Worm (Caenorhabditis elegans): ENCODE results near the gene rps-2.
A peak's percentile ranks its signal among the peaks of the same experiment; 100 is the strongest.

The rps-2 gene

DNA sequence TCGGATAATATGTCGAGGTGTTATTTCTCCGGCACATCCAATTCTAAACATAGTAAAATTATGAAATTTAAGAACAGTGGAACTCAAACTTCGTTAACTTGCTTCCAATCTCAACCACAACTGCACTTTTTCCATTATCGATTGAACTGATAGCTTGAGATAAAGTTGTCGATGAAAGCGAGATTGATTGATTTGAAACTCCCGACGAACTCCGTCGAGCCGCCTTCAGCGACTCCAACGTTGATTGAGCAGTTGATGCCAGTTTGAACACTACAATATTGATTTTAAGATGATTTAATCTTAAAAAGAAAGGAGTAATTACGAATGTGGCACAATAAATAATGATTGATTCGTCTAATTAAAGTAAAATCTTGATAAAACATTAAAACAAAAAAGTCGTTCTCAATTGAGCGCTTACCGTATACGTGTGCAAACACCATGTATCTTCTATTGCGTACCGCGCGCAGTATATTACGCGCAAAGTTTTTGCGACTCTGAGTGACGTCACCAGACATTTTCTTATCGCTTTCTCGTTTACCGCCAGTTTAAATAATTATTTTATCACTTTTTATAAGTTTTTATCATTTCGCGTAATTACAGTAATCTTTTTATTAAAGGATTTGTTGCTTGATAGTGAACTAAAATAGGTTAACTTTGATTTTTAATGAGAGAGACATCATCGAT lies 23.8 kb downstream of the rps-2 start, which contains the start of gene arp-11:
arp-11 (minus strand) TSS at position 51 of the 684 bp plus-strand sequence.
- TF ChIP-seq tab-1 (GFP tag; IDR thresholded peaks at IDR 0.05) (no peak), T22C8.4 (GFP tag; IDR thresholded peaks at IDR 0.05) (no peak), klf-2 (GFP tag; conservative IDR thresholded peaks at IDR 0.05) (no peak), ref-1 (GFP tag; conservative IDR thresholded peaks at IDR 0.05) (no peak), cog-1 (tag; optimal IDR thresholded peaks at IDR 0.05) (peak; percentile 13)

DNA sequence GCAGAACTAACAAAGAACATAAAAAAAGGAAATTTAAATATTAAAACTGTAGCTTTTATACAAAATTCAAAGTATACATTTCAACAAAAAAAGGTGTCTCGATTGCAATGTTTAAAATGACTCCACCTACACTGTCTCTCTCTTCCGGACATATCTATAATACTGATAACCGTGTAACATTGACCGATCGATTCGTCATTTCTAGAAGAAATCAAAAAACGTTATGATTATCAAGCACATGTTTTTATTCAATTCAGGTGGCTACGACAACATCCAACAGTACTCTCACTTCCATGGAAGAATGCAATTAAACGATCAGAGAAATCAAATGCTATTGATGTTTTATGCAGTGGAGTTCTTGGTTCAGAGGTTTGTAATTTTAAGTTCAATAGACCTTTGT lies 27.7 kb downstream of the rps-2 start:
- TF ChIP-seq T22C8.4 (GFP tag; IDR thresholded peaks at IDR 0.05) (no peak), klf-2 (GFP tag; conservative IDR thresholded peaks at IDR 0.05) (no peak), tab-1 (GFP tag; IDR thresholded peaks at IDR 0.05) (no peak), med-1 (GFP tag; optimal IDR thresholded peaks at IDR 0.05; ENCODE audit: insufficient read depth) (no peak), ztf-23 (GFP tag; IDR thresholded peaks at IDR 0.05) (no peak), ref-1 (GFP tag; conservative IDR thresholded peaks at IDR 0.05) (no peak), ztf-29 (GFP tag; IDR thresholded peaks at IDR 0.05) (no peak), flt-1 (GFP tag; IDR thresholded peaks at IDR 0.05) (no peak), cog-1 (tag; optimal IDR thresholded peaks at IDR 0.05) (no peak)

DNA sequence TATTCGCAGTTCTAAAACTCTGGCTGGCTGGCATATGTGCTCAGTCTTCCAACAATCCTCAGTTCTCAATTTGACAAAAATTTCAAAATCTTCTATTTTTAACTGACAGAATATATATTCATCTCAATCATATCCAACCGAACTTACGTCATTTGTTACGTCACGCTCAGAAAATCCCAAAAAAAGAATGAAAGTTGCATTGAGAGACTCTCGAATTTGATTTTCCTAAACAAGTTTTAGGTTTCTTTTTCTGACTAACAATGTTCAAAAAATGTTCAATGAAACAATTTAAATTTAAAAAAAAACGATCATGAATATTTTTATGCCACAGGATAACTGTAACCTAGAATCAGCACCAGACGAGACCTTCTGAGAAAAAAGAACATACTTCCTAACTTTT lies 28.2 kb downstream of the rps-2 start:
- TF ChIP-seq flt-1 (GFP tag; IDR thresholded peaks at IDR 0.05) (no peak), ztf-29 (GFP tag; IDR thresholded peaks at IDR 0.05) (no peak), T22C8.4 (GFP tag; IDR thresholded peaks at IDR 0.05) (no peak), klf-2 (GFP tag; conservative IDR thresholded peaks at IDR 0.05) (no peak), ref-1 (GFP tag; conservative IDR thresholded peaks at IDR 0.05) (no peak), ztf-23 (GFP tag; IDR thresholded peaks at IDR 0.05) (no peak), tab-1 (GFP tag; IDR thresholded peaks at IDR 0.05) (no peak), med-1 (GFP tag; optimal IDR thresholded peaks at IDR 0.05; ENCODE audit: insufficient read depth) (no peak), cog-1 (tag; optimal IDR thresholded peaks at IDR 0.05) (no peak)

DNA sequence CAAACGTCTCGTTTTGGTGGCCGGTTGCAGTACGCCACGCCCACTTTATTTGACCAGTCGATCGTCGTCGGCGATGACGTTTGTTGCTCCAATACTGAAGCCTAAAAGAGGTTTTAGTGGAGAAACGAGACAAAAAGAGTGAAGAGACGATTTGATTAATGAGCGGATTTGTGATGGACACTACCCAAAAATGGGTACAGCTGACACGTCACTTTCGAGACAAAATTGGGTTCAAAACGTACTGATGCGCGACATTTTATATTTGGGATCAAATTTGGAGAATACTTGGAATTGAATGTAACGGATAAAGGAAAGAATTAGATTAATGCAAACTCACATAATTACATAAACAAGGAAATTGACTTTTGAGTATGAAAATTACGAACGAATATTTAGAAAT lies 28.7 kb downstream of the rps-2 start, which contains the start of gene ilys-4:
ilys-4 (minus strand) TSS at position 101 of the 400 bp plus-strand sequence.
- no peak for TF ChIP-seq tab-1 (GFP tag; IDR thresholded peaks at IDR 0.05)
- no peak for TF ChIP-seq klf-2 (GFP tag; conservative IDR thresholded peaks at IDR 0.05)
- TF ChIP-seq cog-1 (tag; optimal IDR thresholded peaks at IDR 0.05) = no peak
- TF ChIP-seq ref-1 (GFP tag; conservative IDR thresholded peaks at IDR 0.05) = no peak
- TF ChIP-seq med-1 (GFP tag; optimal IDR thresholded peaks at IDR 0.05; ENCODE audit: insufficient read depth) = no peak
- no peak for TF ChIP-seq flt-1 (GFP tag; IDR thresholded peaks at IDR 0.05)
- TF ChIP-seq T22C8.4 (GFP tag; IDR thresholded peaks at IDR 0.05) = no peak
- no peak for TF ChIP-seq ztf-29 (GFP tag; IDR thresholded peaks at IDR 0.05)
- no peak for TF ChIP-seq ztf-23 (GFP tag; IDR thresholded peaks at IDR 0.05)

DNA sequence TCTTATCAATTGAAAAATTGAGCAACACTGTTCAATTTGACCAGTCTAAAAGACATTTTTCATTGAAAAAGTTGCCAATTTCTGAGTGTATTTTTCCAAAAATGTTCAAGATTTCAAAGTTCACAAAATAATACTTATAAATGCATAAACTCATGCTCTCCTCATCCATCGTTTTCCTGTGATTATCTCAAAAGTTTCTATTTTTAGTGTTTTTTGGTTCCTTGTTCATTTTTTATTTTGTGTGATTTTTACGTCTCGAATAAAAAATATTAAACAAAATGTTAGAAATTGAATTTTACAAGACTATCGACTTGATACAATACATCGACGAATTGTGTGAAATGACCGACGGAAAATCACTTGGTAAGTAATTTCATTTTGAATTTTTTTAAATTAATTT lies 44.5 kb downstream of the rps-2 start, which contains the start of gene atic-1:
atic-1 (plus strand) TSS at position 301 of the 400 bp plus-strand sequence.
- TF ChIP-seq klf-2 (GFP tag; conservative IDR thresholded peaks at IDR 0.05) (no peak), ztf-23 (GFP tag; IDR thresholded peaks at IDR 0.05) (no peak), ztf-29 (GFP tag; IDR thresholded peaks at IDR 0.05) (no peak), cog-1 (tag; optimal IDR thresholded peaks at IDR 0.05) (no peak), ref-1 (GFP tag; conservative IDR thresholded peaks at IDR 0.05) (no peak), flt-1 (GFP tag; IDR thresholded peaks at IDR 0.05) (no peak), tab-1 (GFP tag; IDR thresholded peaks at IDR 0.05) (no peak), T22C8.4 (GFP tag; IDR thresholded peaks at IDR 0.05) (no peak), med-1 (GFP tag; optimal IDR thresholded peaks at IDR 0.05; ENCODE audit: insufficient read depth) (no peak)

DNA sequence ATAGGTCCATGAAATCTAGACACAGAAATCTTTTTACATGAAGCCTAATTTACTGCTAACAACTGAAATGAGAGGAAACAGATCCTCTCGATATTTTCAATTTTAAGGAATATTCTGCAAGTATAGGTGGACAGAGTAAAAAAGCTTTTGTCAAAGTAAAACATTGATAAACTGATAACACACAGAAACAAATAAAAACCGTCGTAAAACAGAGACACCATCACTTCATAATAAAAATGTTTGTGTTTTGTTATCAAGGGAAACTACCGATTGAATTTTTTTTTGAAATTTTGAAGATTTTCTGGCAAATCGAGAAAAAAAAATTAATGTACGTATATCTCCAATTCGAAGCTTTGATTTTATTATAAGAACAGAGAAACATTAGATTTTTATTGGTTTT lies 45.0 kb downstream of the rps-2 start:
- TF ChIP-seq ref-1 (GFP tag; conservative IDR thresholded peaks at IDR 0.05) (no peak), T22C8.4 (GFP tag; IDR thresholded peaks at IDR 0.05) (no peak), ztf-23 (GFP tag; IDR thresholded peaks at IDR 0.05) (no peak), klf-2 (GFP tag; conservative IDR thresholded peaks at IDR 0.05) (no peak), flt-1 (GFP tag; IDR thresholded peaks at IDR 0.05) (no peak), cog-1 (tag; optimal IDR thresholded peaks at IDR 0.05) (no peak), med-1 (GFP tag; optimal IDR thresholded peaks at IDR 0.05; ENCODE audit: insufficient read depth) (no peak), tab-1 (GFP tag; IDR thresholded peaks at IDR 0.05) (no peak), ztf-29 (GFP tag; IDR thresholded peaks at IDR 0.05) (no peak)

DNA sequence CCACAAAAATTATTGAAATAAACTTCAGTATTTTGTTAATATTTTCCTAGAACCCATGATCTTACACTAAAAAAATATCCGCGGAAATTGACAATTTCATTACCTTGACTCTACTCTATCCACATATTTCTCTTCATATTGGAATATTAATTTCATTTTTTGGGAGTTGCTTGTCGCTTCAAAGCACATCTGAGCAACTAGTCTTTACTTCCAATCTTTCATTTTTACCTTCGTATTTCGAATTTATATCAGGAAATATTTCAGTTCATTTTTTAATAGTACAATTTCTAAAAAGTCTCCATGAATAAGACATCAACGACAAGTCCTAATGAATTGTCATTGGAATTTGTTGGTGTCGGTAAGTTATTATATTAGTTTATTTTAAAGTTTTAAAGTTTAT lies 47.2 kb downstream of the rps-2 start, which contains the start of gene srt-73:
srt-73 (plus strand) TSS at position 301 of the 400 bp plus-strand sequence.
- TF ChIP-seq tab-1 (GFP tag; IDR thresholded peaks at IDR 0.05) (no peak), med-1 (GFP tag; optimal IDR thresholded peaks at IDR 0.05; ENCODE audit: insufficient read depth) (no peak), cog-1 (tag; optimal IDR thresholded peaks at IDR 0.05) (no peak), ztf-23 (GFP tag; IDR thresholded peaks at IDR 0.05) (no peak), flt-1 (GFP tag; IDR thresholded peaks at IDR 0.05) (no peak), ztf-29 (GFP tag; IDR thresholded peaks at IDR 0.05) (no peak), T22C8.4 (GFP tag; IDR thresholded peaks at IDR 0.05) (no peak), klf-2 (GFP tag; conservative IDR thresholded peaks at IDR 0.05) (no peak), ref-1 (GFP tag; conservative IDR thresholded peaks at IDR 0.05) (no peak)

DNA sequence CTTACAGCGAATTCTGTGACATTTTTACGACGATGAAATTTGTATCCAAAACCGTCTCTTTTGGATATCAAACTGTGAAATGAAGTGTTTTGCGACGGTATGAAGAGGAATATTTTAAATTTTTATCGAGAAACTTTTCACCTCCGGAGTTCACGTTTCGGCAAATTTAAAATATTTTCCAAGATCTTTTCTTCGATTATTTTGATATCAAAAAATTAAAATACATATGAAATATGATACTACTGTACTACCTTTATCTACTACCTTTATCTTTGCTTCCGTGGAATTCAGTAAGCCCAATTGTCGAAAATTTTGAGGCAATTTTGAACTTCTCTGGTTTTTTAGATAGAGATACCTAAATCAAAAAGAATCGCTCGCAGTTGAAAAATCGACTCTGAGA lies 48.4 kb downstream of the rps-2 start, which contains the start of gene kin-26:
kin-26 (minus strand) TSS at position 101 of the 400 bp plus-strand sequence.
- TF ChIP-seq flt-1 (GFP tag; IDR thresholded peaks at IDR 0.05) (no peak), ref-1 (GFP tag; conservative IDR thresholded peaks at IDR 0.05) (no peak), T22C8.4 (GFP tag; IDR thresholded peaks at IDR 0.05) (no peak), tab-1 (GFP tag; IDR thresholded peaks at IDR 0.05) (no peak), cog-1 (tag; optimal IDR thresholded peaks at IDR 0.05) (no peak), ztf-23 (GFP tag; IDR thresholded peaks at IDR 0.05) (no peak), med-1 (GFP tag; optimal IDR thresholded peaks at IDR 0.05; ENCODE audit: insufficient read depth) (no peak), ztf-29 (GFP tag; IDR thresholded peaks at IDR 0.05) (no peak), klf-2 (GFP tag; conservative IDR thresholded peaks at IDR 0.05) (no peak)

DNA sequence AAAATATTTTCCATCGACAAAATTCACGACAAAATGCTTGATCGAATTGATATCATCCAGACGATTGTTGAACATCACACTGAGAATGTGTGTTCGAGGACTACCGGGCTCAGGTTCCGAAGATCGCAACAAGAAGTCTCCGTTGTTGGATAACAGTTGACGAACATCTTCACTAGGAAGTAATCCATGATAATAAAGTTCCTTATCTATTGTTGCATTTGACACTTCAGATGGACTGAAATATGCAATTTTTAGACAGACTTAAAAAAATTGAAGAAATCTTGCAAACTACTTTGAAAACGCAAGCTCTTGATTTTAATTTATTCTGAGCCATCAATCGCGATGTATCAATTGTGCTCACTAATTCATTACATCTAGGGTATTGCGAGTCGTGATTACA lies 48.9 kb downstream of the rps-2 start:
- TF ChIP-seq ref-1 (GFP tag; conservative IDR thresholded peaks at IDR 0.05) = no peak
- TF ChIP-seq med-1 (GFP tag; optimal IDR thresholded peaks at IDR 0.05; ENCODE audit: insufficient read depth) = no peak
- no peak for TF ChIP-seq flt-1 (GFP tag; IDR thresholded peaks at IDR 0.05)
- no peak for TF ChIP-seq ztf-23 (GFP tag; IDR thresholded peaks at IDR 0.05)
- no peak for TF ChIP-seq cog-1 (tag; optimal IDR thresholded peaks at IDR 0.05)
- no peak for TF ChIP-seq T22C8.4 (GFP tag; IDR thresholded peaks at IDR 0.05)

All from whole organism, midembryonic.